Worm (Caenorhabditis elegans) whole organism, dauer: Measurements from ENCODE around the gene F52E10.4.

Source experiments
- unc-62 ChIP-seq: sonication (generic microtip); optimal IDR thresholded peaks from 2 replicates; lab custom pipeline; 2017; ENCODE audit warnings: missing biosample characterization, missing genetic modification reagents, missing genetic modification characterization

The F52E10.4 gene

DNA sequence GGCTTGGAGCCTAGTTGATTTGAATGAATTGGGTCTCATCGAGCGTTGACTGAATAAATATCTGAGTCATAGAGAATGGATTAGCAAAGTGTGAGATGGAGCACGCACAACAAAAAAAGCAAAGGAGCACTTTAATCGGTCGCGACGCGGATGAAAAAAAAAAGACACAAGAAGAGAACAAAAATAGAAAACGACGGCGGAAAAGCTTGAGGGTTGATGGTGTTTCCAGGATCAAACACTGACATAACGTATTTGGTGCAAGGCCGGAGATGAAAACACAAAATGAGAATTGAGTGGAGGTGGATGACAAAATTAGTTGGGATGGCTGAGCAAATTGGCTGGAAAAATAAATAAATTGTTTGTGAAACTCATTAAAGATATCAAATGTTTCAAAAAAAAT lies at the start of gene F52E10.4:
Gene F52E10.4 (minus strand): TSS at position 101 of the 400 bp plus-strand sequence.
- no peak for TF ChIP-seq unc-62 (GFP tag; lab: Kevin White, UChicago)

DNA sequence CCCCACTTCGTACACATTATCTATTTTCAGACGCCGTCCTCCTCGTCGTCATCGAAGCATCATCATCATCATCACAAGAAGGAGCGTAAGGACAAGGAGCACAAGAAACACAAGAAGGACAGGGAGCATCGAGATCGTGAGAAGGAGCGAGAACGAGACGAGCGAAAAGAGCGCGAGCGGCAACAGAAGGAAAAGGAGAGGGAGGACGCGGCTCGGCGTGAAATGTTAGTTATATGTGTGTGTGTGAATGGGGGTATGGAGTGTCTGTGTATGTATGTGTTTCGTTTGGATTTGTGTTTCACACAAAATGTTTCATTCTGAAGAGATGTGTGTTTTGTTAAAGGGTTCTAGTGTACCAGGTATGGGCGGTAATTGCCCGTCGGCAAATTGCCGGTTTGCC lies 49.4 kb upstream of the F52E10.4 start:
- no peak for TF ChIP-seq unc-62 (GFP tag; lab: Kevin White, UChicago)

DNA sequence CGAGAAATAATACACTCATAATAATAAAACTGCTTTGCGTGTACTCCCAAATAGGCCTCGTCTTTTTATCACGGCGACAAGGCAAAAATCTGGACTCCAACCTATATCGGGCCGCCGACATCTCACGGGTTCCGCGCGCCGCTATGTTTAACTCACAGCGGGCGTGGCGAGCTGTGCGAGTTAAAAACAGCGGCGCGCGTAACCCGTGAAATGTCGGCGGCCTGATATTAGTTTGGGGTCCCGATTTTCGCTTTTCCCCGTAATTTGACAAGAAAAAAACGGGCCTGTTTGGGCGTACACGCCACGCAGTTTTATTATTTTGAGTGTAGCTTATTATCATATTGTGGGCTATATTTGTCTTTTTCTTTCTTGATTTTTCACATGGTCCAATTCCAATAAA lies 49.0 kb upstream of the F52E10.4 start:
- TF ChIP-seq unc-62 (GFP tag; lab: Kevin White, UChicago) = no peak

DNA sequence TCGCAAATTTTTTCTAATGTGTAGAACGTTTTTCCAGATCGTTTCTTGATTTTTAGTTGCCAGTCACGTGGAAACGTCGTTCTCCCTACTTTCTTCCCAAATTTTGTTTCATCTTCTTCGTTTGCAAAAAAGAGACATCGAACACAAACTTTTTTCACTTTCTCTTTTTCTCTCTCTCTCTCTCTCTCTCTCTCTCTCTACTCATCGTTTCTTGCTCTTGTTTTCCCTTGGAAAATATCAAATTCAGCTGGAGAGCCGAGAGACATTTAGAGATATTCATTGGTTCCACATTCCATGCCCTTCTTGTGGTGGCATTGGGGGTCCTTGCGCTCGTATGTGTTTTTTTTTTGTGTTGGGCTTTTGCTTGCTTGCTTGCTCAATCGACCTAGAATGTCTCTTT lies 46.4 kb upstream of the F52E10.4 start:
- TF ChIP-seq unc-62 (GFP tag; lab: Kevin White, UChicago) = no peak

DNA sequence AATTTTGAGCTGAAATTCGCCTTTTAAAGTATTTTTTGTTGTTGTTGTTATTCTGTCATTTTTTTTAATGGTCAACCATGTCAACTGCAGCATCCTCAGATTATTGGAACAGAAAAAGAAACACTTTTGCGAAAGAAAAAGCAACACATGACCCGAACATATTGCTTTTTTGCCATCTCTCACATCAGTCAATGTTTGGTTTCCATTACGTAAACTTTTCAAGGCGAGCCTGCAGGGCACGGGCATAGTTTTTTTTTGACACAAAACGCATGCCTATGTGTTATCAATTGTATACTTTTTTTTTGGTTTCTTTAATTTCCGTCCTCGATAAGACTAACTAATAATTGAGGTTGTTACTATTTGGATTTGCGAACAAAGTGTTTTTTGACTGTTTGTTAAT lies 44.6 kb upstream of the F52E10.4 start:
- no peak for TF ChIP-seq unc-62 (GFP tag; lab: Kevin White, UChicago)

DNA sequence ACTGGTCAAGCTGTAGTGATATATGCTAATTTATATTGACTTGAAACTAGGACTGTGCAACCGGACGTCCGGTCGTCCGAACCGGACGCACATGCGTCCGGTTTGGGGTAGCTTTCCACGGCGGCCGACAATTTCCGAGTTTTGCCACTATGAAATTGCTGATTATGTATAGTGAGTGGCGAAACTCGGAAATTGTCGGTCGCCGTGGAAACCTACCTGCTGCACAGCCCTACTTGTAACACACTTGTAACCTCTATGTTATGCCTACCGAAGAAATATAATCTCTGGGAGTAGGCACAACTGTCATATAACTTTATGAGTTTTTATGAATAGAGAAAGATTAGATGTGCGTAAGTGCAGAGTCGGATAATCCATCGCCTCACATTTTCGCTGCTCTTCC lies 44.1 kb upstream of the F52E10.4 start:
- no peak for TF ChIP-seq unc-62 (GFP tag; lab: Kevin White, UChicago)

DNA sequence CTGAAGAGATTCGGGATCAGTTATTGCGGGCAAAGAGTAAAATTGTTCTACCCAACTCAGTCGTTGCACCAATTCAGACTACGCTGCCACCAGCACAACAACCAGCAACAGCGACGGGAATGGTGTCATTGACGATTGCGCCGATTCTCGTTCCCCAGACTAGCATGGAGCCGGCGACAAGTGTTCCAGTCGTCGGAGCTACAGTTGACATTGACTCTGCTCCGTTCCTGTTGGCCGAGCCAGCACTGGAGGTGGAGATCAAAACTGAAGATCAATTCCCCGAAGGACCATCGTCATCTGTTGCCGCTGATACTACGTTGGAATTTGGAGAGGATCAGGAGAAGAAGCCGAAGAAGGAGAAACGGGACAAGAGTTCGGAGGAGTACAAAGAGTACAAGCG lies 42.6 kb upstream of the F52E10.4 start:
- TF ChIP-seq unc-62 (GFP tag; lab: Kevin White, UChicago) = no peak

DNA sequence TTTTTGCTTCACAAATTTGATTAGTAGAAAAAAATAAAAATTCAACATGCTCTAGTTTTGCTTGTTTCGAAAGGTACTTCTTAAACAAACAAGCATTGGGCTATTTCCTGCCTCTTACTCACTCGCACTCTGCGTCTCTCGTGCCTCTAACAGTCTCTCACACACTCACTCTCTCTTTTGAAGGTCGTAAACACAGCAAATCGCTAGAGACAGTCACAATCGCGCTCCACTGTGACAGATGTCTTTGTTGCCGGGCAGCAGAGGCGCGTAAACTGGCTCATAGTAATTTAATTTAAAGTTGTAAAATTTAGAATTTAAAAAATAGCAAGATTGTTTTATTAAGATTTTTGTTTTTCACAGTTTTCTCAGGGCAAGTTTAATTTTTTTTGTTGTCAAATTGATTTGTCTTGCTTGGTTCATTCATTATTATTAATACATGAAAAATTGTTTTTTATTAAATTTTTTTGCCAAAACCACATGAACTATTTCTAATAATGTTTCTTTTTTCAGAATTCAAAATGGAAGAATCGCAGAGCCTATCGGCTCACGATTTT lies 39.2 kb upstream of the F52E10.4 start, which contains the start of gene taf-3:
Gene taf-3 (plus strand): TSS at position 504 of the 554 bp plus-strand sequence.
- no peak for TF ChIP-seq unc-62 (GFP tag; lab: Kevin White, UChicago)

DNA sequence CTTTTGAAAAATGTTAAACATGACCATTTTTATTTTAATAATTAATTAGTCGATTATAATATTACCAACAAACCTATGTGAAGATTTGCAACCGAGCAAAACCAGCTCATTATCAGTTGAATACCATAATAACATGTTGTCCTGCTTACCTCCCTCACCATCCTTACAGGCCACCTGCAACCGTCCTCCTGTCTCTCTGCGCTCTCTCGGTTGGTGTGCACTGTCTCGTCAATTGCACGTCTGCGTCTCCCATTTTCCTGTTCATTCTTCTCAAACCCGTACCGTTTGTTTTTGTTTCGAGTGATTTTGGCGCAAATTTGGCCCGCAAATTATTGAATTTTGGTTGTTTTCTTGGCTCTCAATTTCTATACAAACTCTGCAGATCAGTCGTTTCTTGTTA lies 38.6 kb upstream of the F52E10.4 start:
- no peak for TF ChIP-seq unc-62 (GFP tag; lab: Kevin White, UChicago)

DNA sequence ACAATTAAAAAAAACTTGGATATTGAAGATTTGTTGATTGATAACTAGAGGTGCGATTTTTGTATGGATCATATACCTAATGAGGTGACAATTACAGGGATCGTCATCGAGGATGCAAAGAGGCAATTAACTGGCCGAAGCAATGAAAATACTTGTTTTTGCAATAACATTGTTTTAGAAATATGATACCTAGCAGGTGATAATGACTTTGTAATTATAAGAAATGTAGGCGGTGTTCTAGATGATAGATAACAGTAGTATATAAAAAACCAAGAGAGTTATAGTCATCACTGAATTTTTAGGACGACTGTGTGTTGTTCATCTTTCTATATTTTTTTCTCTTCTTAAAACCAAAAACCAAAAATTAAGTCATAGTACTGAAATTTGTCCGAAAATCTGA lies 35.5 kb upstream of the F52E10.4 start, which contains the start of gene C11G6.2:
Gene C11G6.2 (plus strand): TSS at position 301 of the 400 bp plus-strand sequence.
- TF ChIP-seq unc-62 (GFP tag; lab: Kevin White, UChicago) = no peak

DNA sequence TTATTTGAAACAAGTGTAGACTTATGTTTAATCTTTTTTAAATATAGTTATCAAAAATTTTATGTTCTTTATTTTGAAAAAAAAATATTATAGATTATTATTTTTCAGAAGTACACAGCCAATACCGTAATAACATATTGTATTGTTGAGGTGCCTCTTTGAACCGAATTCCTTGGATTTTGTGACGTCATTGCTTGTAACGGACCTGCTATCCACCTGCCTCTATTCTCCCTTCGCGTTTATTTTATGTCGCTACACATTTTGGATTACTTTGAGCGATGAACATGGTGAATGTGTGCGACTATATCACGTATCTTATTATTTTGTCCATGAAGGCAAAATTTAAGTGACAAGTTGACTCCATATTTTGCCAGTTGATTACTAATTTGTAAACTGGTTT lies 34.4 kb upstream of the F52E10.4 start:
- TF ChIP-seq unc-62 (GFP tag; lab: Kevin White, UChicago) = no peak

DNA sequence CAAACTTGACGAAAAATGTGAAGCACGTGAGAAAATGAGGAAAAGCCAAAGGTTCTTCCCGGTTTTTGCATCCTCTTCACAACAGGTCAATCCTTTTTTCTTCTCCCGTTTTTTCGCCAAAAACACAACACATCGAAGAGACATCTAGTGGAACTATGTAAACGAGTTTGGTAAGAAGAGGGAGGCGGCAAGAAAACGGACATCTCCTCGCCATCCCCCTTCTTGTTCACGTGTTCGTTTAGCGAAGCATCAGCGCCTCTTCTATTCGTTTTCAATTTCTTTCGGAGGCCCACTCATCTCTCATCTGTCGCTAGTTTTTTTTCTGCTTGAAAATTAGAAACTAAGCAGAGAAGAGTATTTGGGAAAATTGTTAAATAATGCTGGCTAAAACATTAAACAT lies 31.4 kb upstream of the F52E10.4 start:
- TF ChIP-seq unc-62 (GFP tag; lab: Kevin White, UChicago) = no peak

DNA sequence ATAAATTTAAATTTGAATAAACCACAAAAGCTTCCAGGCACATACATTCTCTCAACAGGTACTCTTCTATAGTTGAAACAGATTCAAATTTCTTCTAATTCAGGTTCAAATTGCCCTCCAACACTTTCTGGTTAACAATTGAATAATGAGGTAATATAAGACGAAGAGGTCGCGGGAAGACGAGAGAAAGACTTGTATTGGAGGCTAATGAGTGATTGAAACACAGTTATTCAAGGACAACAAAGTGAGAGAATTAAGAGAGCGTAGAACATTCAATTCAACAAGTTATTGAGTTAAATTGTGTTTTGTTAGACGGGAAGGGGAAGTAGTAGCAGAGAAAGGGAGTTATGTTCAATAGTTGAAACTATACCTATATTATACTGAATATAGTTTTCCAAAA lies 29.0 kb upstream of the F52E10.4 start:
- TF ChIP-seq unc-62 (GFP tag; lab: Kevin White, UChicago) = no peak

DNA sequence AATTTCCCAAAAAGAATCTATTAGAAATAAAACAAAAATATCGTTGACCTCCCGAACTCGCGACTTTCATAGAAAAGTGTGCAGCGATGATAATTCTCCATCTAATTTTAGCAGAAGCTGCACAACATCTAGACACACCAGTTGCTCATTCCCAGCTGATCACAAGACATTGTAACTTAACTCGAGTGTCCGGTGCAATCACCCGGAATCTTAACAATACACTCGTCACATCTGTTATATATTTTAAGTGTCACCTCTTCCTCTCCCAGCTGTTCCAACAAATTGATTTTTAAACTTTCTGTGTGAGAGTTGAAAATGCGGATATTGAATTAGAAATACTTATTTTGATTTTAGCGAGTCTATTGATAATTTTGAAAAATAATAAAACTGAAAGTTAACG lies 28.5 kb upstream of the F52E10.4 start:
- no peak for TF ChIP-seq unc-62 (GFP tag; lab: Kevin White, UChicago)

DNA sequence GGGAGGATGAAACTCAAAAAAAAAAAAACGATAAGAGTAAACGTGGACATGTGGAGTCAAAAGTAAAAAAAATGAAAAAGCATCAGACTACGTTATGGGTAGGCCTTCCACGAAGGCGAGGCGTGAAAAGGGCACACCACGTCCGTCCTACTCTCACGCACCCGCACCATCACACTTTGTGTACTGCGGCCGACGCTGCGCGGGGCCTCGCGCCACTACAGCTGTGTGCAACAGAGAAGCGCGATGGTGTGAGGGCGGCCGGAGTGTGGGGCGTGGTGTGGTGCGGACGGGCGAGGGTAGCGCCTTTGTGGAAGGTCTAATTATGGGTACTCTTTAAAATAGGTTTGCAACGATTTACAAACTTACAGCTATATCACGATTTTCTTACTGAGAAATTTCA lies 25.4 kb upstream of the F52E10.4 start:
- TF ChIP-seq unc-62 (GFP tag; lab: Kevin White, UChicago) = no peak

DNA sequence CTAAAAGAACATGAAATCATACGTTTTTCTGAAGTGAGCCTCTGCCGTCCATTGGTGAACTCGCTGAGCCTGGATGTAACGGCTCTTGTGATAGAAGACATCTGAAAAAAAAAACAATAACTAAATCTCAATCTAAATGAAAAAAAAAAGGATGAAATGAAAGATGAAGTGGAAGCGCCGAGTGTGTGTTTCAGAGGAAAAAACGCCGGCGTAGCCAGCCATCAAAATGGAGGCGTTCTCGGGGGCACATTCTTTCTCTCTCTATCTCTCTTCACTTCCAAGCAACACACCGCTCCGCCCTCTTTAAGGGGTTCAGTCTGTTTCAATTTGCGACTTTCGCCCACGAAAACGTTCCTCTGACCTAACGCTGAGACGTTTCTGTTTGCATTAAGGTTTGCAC lies 24.8 kb upstream of the F52E10.4 start, which contains the start of gene T01B4.3:
Gene T01B4.3 (minus strand): TSS at position 101 of the 400 bp plus-strand sequence.
- no peak for TF ChIP-seq unc-62 (GFP tag; lab: Kevin White, UChicago)

DNA sequence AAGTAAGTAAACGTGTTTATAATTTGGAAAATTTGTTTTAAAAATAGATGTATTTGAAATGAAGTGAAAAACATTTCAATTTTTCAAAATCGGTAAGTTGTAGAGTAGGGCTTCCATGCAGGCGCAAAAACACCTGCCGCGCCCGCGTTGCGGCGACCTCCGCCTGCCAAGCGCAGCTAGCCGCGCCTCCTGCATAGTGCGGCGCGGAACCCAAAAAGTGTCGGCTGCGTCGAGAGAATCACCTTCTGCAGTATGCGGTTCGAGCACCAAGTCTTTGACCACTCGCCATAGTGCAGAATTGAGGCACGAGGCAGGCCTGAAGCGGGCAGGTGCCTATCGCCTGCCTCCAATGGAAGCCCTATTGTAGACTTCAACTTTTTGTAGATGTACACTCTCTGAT lies 16.9 kb upstream of the F52E10.4 start:
- no peak for TF ChIP-seq unc-62 (GFP tag; lab: Kevin White, UChicago)

DNA sequence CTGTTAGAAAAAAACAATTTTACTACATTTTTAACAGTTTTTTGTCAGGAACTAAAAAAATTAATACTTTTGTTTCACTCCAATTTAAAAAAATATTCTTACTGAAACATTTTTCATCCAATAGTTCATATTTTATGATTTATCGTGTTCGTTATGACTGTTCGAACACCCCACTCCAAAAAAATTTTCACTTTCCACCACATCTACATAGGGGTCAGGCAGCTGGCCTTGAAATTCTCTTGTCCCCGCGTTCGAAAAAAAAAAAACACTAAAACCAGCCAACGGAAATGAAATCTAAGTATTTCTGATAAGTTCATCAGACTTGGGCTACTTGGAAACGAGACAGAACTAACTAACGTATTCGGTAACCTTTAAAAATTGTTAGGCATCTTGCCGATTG lies 13.3 kb upstream of the F52E10.4 start, which contains the start of gene twk-22:
Gene twk-22 (plus strand): TSS at position 301 of the 400 bp plus-strand sequence.
- no peak for TF ChIP-seq unc-62 (GFP tag; lab: Kevin White, UChicago)
